Fruit fly (Drosophila melanogaster): ENCODE data around the gene Set.

Set gene

dm6 chr3R:15292241-15293004 is 29.1 kb downstream of the Set start (continued):
- no peak for TF ChIP-seq esg (GFP tag; conservative IDR thresholded peaks at IDR 0.05)
- TF ChIP-seq gt (GFP tag; IDR thresholded peaks at IDR 0.05), result no peak
- no peak for TF ChIP-seq bowl (GFP tag; IDR thresholded peaks at IDR 0.05)
- no peak for TF ChIP-seq gsb (GFP tag; IDR thresholded peaks at IDR 0.05)
- peak; percentile 46 for TF ChIP-seq CG9817 (tag; optimal IDR thresholded peaks at IDR 0.05)
- TF ChIP-seq CG8765 (GFP tag; IDR thresholded peaks at IDR 0.05), result no peak
- peak; percentile 19 for TF ChIP-seq Myb (GFP tag; optimal IDR thresholded peaks at IDR 0.05)
- no peak for TF ChIP-seq danr (GFP tag; IDR thresholded peaks at IDR 0.05)
- TF ChIP-seq croc (GFP tag; conservative IDR thresholded peaks at IDR 0.05), result no peak
- TF ChIP-seq Dfd (GFP tag; optimal IDR thresholded peaks at IDR 0.05), result peak in 1 of 2 experiments; percentile 82
- TF ChIP-seq dati (GFP tag; IDR thresholded peaks at IDR 0.05), result no peak
- TF ChIP-seq wor (GFP tag; IDR thresholded peaks at IDR 0.05), result no peak
- TF ChIP-seq toy (GFP tag; IDR thresholded peaks at IDR 0.05), result no peak
- TF ChIP-seq CG17328 (GFP tag; IDR thresholded peaks at IDR 0.05), result no peak
- TF ChIP-seq z (GFP tag; IDR thresholded peaks at IDR 0.05), result no peak
- TF ChIP-seq CG1832 (GFP tag; optimal IDR thresholded peaks at IDR 0.05), result no peak
- no peak for TF ChIP-seq CG6683 (GFP tag; optimal IDR thresholded peaks at IDR 0.05)
- TF ChIP-seq CG7839 (tag; optimal IDR thresholded peaks at IDR 0.05), result peak; percentile 37
- TF ChIP-seq hth (optimal IDR thresholded peaks at IDR 0.05), result no peak
- TF ChIP-seq CG30020 (tag; optimal IDR thresholded peaks at IDR 0.05), result no peak
- no peak for TF ChIP-seq fd102C (GFP tag; optimal IDR thresholded peaks at IDR 0.05)
- TF ChIP-seq CG2202 (tag; optimal IDR thresholded peaks at IDR 0.05), result no peak
- TF ChIP-seq Kr (GFP tag; optimal IDR thresholded peaks at IDR 0.05), result no peak
- TF ChIP-seq crp (GFP tag; optimal IDR thresholded peaks at IDR 0.05), result no peak
- TF ChIP-seq pum (GFP tag; optimal IDR thresholded peaks at IDR 0.05), result peak; percentile 33
- no peak for TF ChIP-seq Hmx (GFP tag; optimal IDR thresholded peaks at IDR 0.05)
- TF ChIP-seq ind (GFP tag; optimal IDR thresholded peaks at IDR 0.05), result no peak
- no peak for TF ChIP-seq pfk (GFP tag; optimal IDR thresholded peaks at IDR 0.05)
- TF ChIP-seq insv (GFP tag; optimal IDR thresholded peaks at IDR 0.05), result peak in 1 of 2 experiments; percentile 82
- no peak for TF ChIP-seq CG1233 (GFP tag; optimal IDR thresholded peaks at IDR 0.05)
- no peak for TF ChIP-seq BtbVII (GFP tag; optimal IDR thresholded peaks at IDR 0.05)
- no peak for TF ChIP-seq HmgD (GFP tag; optimal IDR thresholded peaks at IDR 0.05)
- no peak for TF ChIP-seq CG1529 (GFP tag; optimal IDR thresholded peaks at IDR 0.05)
- no peak for TF ChIP-seq Hsf (GFP tag; optimal IDR thresholded peaks at IDR 0.05)
- TF ChIP-seq CG2120 (GFP tag; optimal IDR thresholded peaks at IDR 0.05), result peak; percentile 61
- no peak for TF ChIP-seq CG8290 (GFP tag; optimal IDR thresholded peaks at IDR 0.05)
- peak in 1 of 2 experiments; percentile 53 for TF ChIP-seq CG8290 (tag; optimal IDR thresholded peaks at IDR 0.05)
- peak; percentile 74 for TF ChIP-seq sens (GFP tag)
- no peak for TF ChIP-seq sc (optimal IDR thresholded peaks at IDR 0.05)
- no peak for TF ChIP-seq sc (GFP tag; optimal IDR thresholded peaks at IDR 0.05)
- TF ChIP-seq CG14860 (GFP tag; IDR thresholded peaks at IDR 0.05; ENCODE audit: partially characterized antibody), result no peak
- no peak for TF ChIP-seq fru (optimal IDR thresholded peaks at IDR 0.05)
- no peak for TF ChIP-seq grn (GFP tag; optimal IDR thresholded peaks at IDR 0.05)
- no peak for TF ChIP-seq maf-S (GFP tag; optimal IDR thresholded peaks at IDR 0.05)
- TF ChIP-seq CG13123 (GFP tag; optimal IDR thresholded peaks at IDR 0.05), result no peak
- TF ChIP-seq CG10565 (GFP tag; optimal IDR thresholded peaks at IDR 0.05), result no peak
- no peak for TF ChIP-seq CG14965 (GFP tag; optimal IDR thresholded peaks at IDR 0.05; ENCODE audit: borderline replicate concordance)
- no peak for TF ChIP-seq ab (GFP tag; optimal IDR thresholded peaks at IDR 0.05)
- TF ChIP-seq ranshi (GFP tag; IDR thresholded peaks at IDR 0.05), result no peak
- TF ChIP-seq Meics (GFP tag; optimal IDR thresholded peaks at IDR 0.05), result peak; percentile 50
- no peak for TF ChIP-seq row (GFP tag; IDR thresholded peaks at IDR 0.05)
- no peak for TF ChIP-seq bbx (GFP tag; IDR thresholded peaks at IDR 0.05; ENCODE audit: partially characterized antibody)

Measured in whole organism, embryonic.